Worm (Caenorhabditis elegans) whole organism, young adult: ENCODE data around the gene acr-12.

ENCODE experiments used
- B0019.2 ChIP-seq: fragments of 200-800 bp; sonication (Bioruptor generic); conservative IDR thresholded peaks from 2 replicates; pipeline ENCODE4 v1.3.6; 2022; ENCODE audit warnings: missing genetic modification reagents, missing genetic modification characterization, missing compliant biosample characterization
- B0035.1 ChIP-seq: sonication (generic microtip); optimal IDR thresholded peaks from 2 replicates; lab custom pipeline; 2016; ENCODE audit warnings: missing genetic modification characterization, mild to moderate bottlenecking, missing compliant biosample characterization, missing genotype, missing genetic modification reagents
- C06A6.2 ChIP-seq: fragments of 200-800 bp; sonication (Bioruptor generic); conservative IDR thresholded peaks from 2 replicates; pipeline ENCODE4 v1.3.6; 2022; ENCODE audit warnings: missing genetic modification characterization, missing compliant biosample characterization
- C17E4.6 ChIP-seq: fragments of 200-800 bp; sonication (Bioruptor generic); IDR thresholded peaks from 2 replicates; pipeline ENCODE4 v1.3.6; 2022; ENCODE audit warnings: missing genetic modification reagents, missing genetic modification characterization, missing compliant biosample characterization
- D2030.7 ChIP-seq: fragments of 200-800 bp; sonication (Bioruptor generic); IDR thresholded peaks from 2 replicates; pipeline ENCODE4 v1.3.6; 2022; ENCODE audit warnings: missing genetic modification reagents, missing genetic modification characterization, missing compliant biosample characterization
- F37B4.10 ChIP-seq: fragments of 200-800 bp; sonication (Bioruptor generic); IDR thresholded peaks from 2 replicates; pipeline ENCODE4 v1.3.6; 2022; ENCODE audit warnings: missing genetic modification characterization, missing compliant biosample characterization
- F39B2.1 ChIP-seq: fragments of 200-800 bp; sonication (Bioruptor generic); IDR thresholded peaks from 2 replicates; pipeline ENCODE4 v1.3.6; 2022; ENCODE audit warnings: missing genetic modification reagents, missing genetic modification characterization, missing compliant biosample characterization
- F57C9.4 ChIP-seq: sonication (generic microtip); optimal IDR thresholded peaks from 2 replicates; lab custom pipeline; 2017; ENCODE audit warnings: mild to moderate bottlenecking, missing genetic modification characterization, missing compliant biosample characterization
- K11D2.4 ChIP-seq: fragments of 200-800 bp; sonication (Bioruptor generic); IDR thresholded peaks from 2 replicates; pipeline ENCODE4 v1.3.6; 2022; ENCODE audit warnings: missing genetic modification reagents, missing genetic modification characterization, missing compliant biosample characterization
- Y53G8AR.9 ChIP-seq: fragments of 200-800 bp; sonication (Bioruptor generic); conservative IDR thresholded peaks from 2 replicates; pipeline ENCODE4 v1.3.6; 2022; ENCODE audit warnings: missing genetic modification reagents, missing genetic modification characterization, missing compliant biosample characterization
- Y67H2A.10 ChIP-seq: fragments of 200-800 bp; sonication (Bioruptor generic); conservative IDR thresholded peaks from 2 replicates; pipeline ENCODE4 v1.3.6; 2022; ENCODE audit warnings: missing genetic modification reagents, missing genetic modification characterization, missing compliant biosample characterization
- Y79H2A.3 ChIP-seq: fragments of 200-800 bp; sonication (Bioruptor generic); conservative IDR thresholded peaks from 2 replicates; pipeline ENCODE4 v1.3.6; 2022; ENCODE audit warnings: missing genetic modification reagents, missing genetic modification characterization, missing compliant biosample characterization
- ama-1 ChIP-seq, 3 experiments: fragments of 150-350 bp in 1 of 3; sonication (generic microtip) in 2 of 3; optimal IDR thresholded peaks; 2 replicates each; lab custom pipeline; 2014 to 2018; ENCODE audit warnings: missing biosample characterization in 2 of 3, missing genetic modification characterization in 2 of 3, missing genetic modification reagents in 2 of 3
- atf-7 ChIP-seq: sonication (generic microtip); optimal IDR thresholded peaks from 2 replicates; lab custom pipeline; 2017; ENCODE audit warnings: mild to moderate bottlenecking, missing genetic modification characterization, missing compliant biosample characterization
- bed-1 ChIP-seq: fragments of 200-800 bp; sonication (Bioruptor generic); IDR thresholded peaks from 2 replicates; pipeline ENCODE4 v1.3.6; 2022; ENCODE audit warnings: missing genetic modification reagents, missing genetic modification characterization, missing compliant biosample characterization
- bed-2 ChIP-seq: fragments of 200-800 bp; sonication (Bioruptor generic); IDR thresholded peaks from 2 replicates; pipeline ENCODE4 v1.3.6; 2022; ENCODE audit warnings: missing genetic modification reagents, missing genetic modification characterization, missing compliant biosample characterization
- ceh-40 ChIP-seq: fragments of 200-800 bp; sonication (Bioruptor generic); IDR thresholded peaks from 2 replicates; pipeline ENCODE4 v1.3.6; 2022; ENCODE audit warnings: missing genetic modification characterization, missing compliant biosample characterization
- ceh-79 ChIP-seq: sonication (generic microtip); optimal IDR thresholded peaks from 2 replicates; lab custom pipeline; 2017; ENCODE audit warnings: mild to moderate bottlenecking, missing genetic modification characterization, missing compliant biosample characterization
- ceh-91 ChIP-seq: fragments of 200-800 bp; sonication (Bioruptor generic); IDR thresholded peaks from 2 replicates; pipeline ENCODE4 v1.3.6; 2022; ENCODE audit warnings: missing genetic modification reagents, missing genetic modification characterization, missing compliant biosample characterization
- egl-18 ChIP-seq: fragments of 200-800 bp; sonication (Bioruptor generic); IDR thresholded peaks from 2 replicates; pipeline ENCODE4 v1.3.6; 2022; ENCODE audit warnings: missing genetic modification reagents, missing genetic modification characterization, missing compliant biosample characterization
- egl-44 ChIP-seq: fragments of 200-800 bp; sonication (Bioruptor generic); IDR thresholded peaks from 2 replicates; pipeline ENCODE4 v1.3.6; 2022; ENCODE audit warnings: missing genetic modification reagents, missing genetic modification characterization, missing compliant biosample characterization
- fkh-3 ChIP-seq: sonication (generic microtip); optimal IDR thresholded peaks from 2 replicates; lab custom pipeline; 2016; ENCODE audit warnings: mild to moderate bottlenecking, missing genetic modification characterization, missing compliant biosample characterization
- hmg-1.2 ChIP-seq: fragments of 200-800 bp; sonication (Bioruptor generic); IDR thresholded peaks from 2 replicates; pipeline ENCODE4 v1.3.6; 2022; ENCODE audit warnings: missing genetic modification reagents, missing genetic modification characterization, missing compliant biosample characterization
- hmg-20 ChIP-seq: fragments of 200-800 bp; sonication (Bioruptor generic); IDR thresholded peaks from 2 replicates; pipeline ENCODE4 v1.3.6; 2022; ENCODE audit warnings: missing genetic modification reagents, missing genetic modification characterization, missing compliant biosample characterization
- hsf-1 ChIP-seq: fragments of 200-800 bp; sonication (Bioruptor generic); IDR thresholded peaks from 2 replicates; pipeline ENCODE4 v1.3.6; 2022; ENCODE audit warnings: missing genetic modification reagents, missing genetic modification characterization, missing compliant biosample characterization
- let-526 ChIP-seq: fragments of 200-800 bp; sonication (Bioruptor generic); IDR thresholded peaks from 2 replicates; pipeline ENCODE4 v1.3.6; 2022; ENCODE audit warnings: missing genetic modification reagents, missing genetic modification characterization, missing compliant biosample characterization
- lin-40 ChIP-seq: sonication (generic microtip); optimal IDR thresholded peaks from 2 replicates; lab custom pipeline; 2016; ENCODE audit warnings: missing genetic modification characterization, mild to moderate bottlenecking, missing compliant biosample characterization, missing genotype, missing genetic modification reagents
- lsl-1 ChIP-seq: fragments of 200-800 bp; sonication (Bioruptor generic); optimal IDR thresholded peaks from 2 replicates; lab custom pipeline; 2018; ENCODE audit warnings: mild to moderate bottlenecking, missing genetic modification characterization, moderate library complexity, missing compliant biosample characterization
- lsy-27 ChIP-seq: sonication (generic microtip); optimal IDR thresholded peaks from 2 replicates; lab custom pipeline; 2017; ENCODE audit warnings: missing genetic modification characterization, mild to moderate bottlenecking, missing compliant biosample characterization, antibody characterized with exemption, missing genotype, borderline replicate concordance; ENCODE audit not compliant: insufficient read depth
- madf-3 ChIP-seq: fragments of 200-800 bp; sonication (Bioruptor generic); IDR thresholded peaks from 2 replicates; pipeline ENCODE4 v1.3.6; 2022; ENCODE audit warnings: missing genetic modification reagents, missing genetic modification characterization, missing compliant biosample characterization
- madf-8 ChIP-seq: fragments of 200-800 bp; sonication (Bioruptor generic); conservative IDR thresholded peaks from 2 replicates; pipeline ENCODE4 v1.3.6; 2022; ENCODE audit warnings: missing genetic modification reagents, missing genetic modification characterization, missing compliant biosample characterization
- nfya-2 ChIP-seq: fragments of 200-800 bp; sonication (Bioruptor generic); IDR thresholded peaks from 2 replicates; pipeline ENCODE4 v1.3.6; 2022; ENCODE audit warnings: missing genetic modification reagents, missing genetic modification characterization, missing compliant biosample characterization
- nfyb-1 ChIP-seq: fragments of 200-800 bp; sonication (Bioruptor generic); IDR thresholded peaks from 2 replicates; pipeline ENCODE4 v1.3.6; 2022; ENCODE audit warnings: missing genetic modification reagents, missing genetic modification characterization, missing compliant biosample characterization
- nhr-80 ChIP-seq: sonication (generic microtip); optimal IDR thresholded peaks from 2 replicates; lab custom pipeline; 2016; ENCODE audit warnings: missing genetic modification characterization, missing compliant biosample characterization
- rpc-1 ChIP-seq, 2 experiments: fragments of 150-350 bp in 1 of 2; sonication (generic microtip) in 1 of 2; optimal IDR thresholded peaks; 2 replicates each; lab custom pipeline; 2014 to 2018; ENCODE audit warnings: missing biosample characterization in 1 of 2, missing genetic modification characterization in 1 of 2, missing genetic modification reagents in 1 of 2, missing genotype in 1 of 2
- snpc-3.4 ChIP-seq: sonication (generic microtip); optimal IDR thresholded peaks from 2 replicates; lab custom pipeline; 2017; ENCODE audit warnings: missing genetic modification characterization, mild to moderate bottlenecking, missing compliant biosample characterization, antibody characterized with exemption, moderate library complexity, missing genotype, missing genetic modification reagents
- zim-3 ChIP-seq: sonication (generic microtip); optimal IDR thresholded peaks from 2 replicates; lab custom pipeline; 2017; ENCODE audit warnings: mild to moderate bottlenecking, missing genetic modification characterization, moderate library complexity, missing compliant biosample characterization
- ztf-26 ChIP-seq: sonication (generic microtip); optimal IDR thresholded peaks from 2 replicates; lab custom pipeline; 2017; ENCODE audit warnings: missing genetic modification characterization, missing compliant biosample characterization
- ztf-6 ChIP-seq: fragments of 200-800 bp; sonication (Bioruptor generic); IDR thresholded peaks from 2 replicates; pipeline ENCODE4 v1.3.6; 2022; ENCODE audit warnings: missing genetic modification reagents, missing genetic modification characterization, missing compliant biosample characterization

Gene acr-12

ce11 chrX:13541335-13541734, 8.7 kb downstream of the acr-12 start:
- TF ChIP-seq nfya-2 (GFP tag; lab: Robert Waterston, UW) (no peak), madf-3 (GFP tag; lab: Robert Waterston, UW) (no peak), C17E4.6 (no peak), snpc-3.4 (no peak), hmg-20 (no peak), Y79H2A.3 (GFP tag; lab: Robert Waterston, UW) (no peak), ama-1 (optimal IDR thresholded peaks at IDR 0.05; lab: Kevin White, UChicago) (peak; percentile 88), ama-1 (GFP tag; optimal IDR thresholded peaks at IDR 0.05; lab: Kevin White, UChicago) (no peak), lin-40 (tag; lab: Kevin White, UChicago) (peak; percentile 35), B0019.2 (GFP tag; lab: Robert Waterston, UW) (no peak), egl-18 (GFP tag; lab: Robert Waterston, UW) (no peak), B0035.1 (tag; lab: Kevin White, UChicago) (no peak), egl-44 (GFP tag; lab: Robert Waterston, UW) (no peak), nhr-80 (tag; lab: Kevin White, UChicago) (peak; percentile 21)

ce11 chrX:13542236-13542635, 9.6 kb downstream of the acr-12 start, which contains the start of gene cah-4:
cah-4 (plus strand) TSS chrX:13542574.
- TF ChIP-seq ceh-79 (tag; lab: Kevin White, UChicago) (no peak), hsf-1 (GFP tag; lab: Robert Waterston, UW) (no peak), F39B2.1 (GFP tag; lab: Robert Waterston, UW) (no peak), ama-1 (optimal IDR thresholded peaks at IDR 0.05; lab: Kevin White, UChicago) (peak; percentile 75), ama-1 (GFP tag; optimal IDR thresholded peaks at IDR 0.05; lab: Kevin White, UChicago) (no peak)
- TF ChIP-seq, all 124 proteins: peak for 1

ce11 chrX:13542757-13543156, 10.1 kb downstream of the acr-12 start:
- TF ChIP-seq hmg-1.2 (GFP tag; lab: Robert Waterston, UW): 0 out of 2 replicates have a peak, but pooled peaks have one; percentile 13
- no peak for TF ChIP-seq egl-44 (GFP tag; lab: Robert Waterston, UW)
- TF ChIP-seq nfyb-1 (GFP tag; lab: Robert Waterston, UW): 0 out of 2 replicates have a peak, but pooled peaks have one; percentile 31
- TF ChIP-seq ama-1 (optimal IDR thresholded peaks at IDR 0.05; lab: Kevin White, UChicago): peak; percentile 88
- no peak for TF ChIP-seq ama-1 (GFP tag; optimal IDR thresholded peaks at IDR 0.05; lab: Kevin White, UChicago)
- no peak for TF ChIP-seq F37B4.10
- no peak for TF ChIP-seq bed-2 (GFP tag; lab: Robert Waterston, UW)
- TF ChIP-seq rpc-1 (optimal IDR thresholded peaks at IDR 0.05; lab: Kevin White, UChicago): no peak
- TF ChIP-seq rpc-1 (tag; optimal IDR thresholded peaks at IDR 0.05; lab: Kevin White, UChicago): no peak

- TF ChIP-seq B0019.2 (GFP tag; lab: Robert Waterston, UW) (no peak), ztf-6 (GFP tag; lab: Robert Waterston, UW) (no peak), fkh-3 (peak; percentile 4), ama-1 (optimal IDR thresholded peaks at IDR 0.05; lab: Kevin White, UChicago) (peak; percentile 83), ama-1 (GFP tag; optimal IDR thresholded peaks at IDR 0.05; lab: Kevin White, UChicago) (no peak)
Measured at ce11 chrX:13543350-13543749, 10.7 kb downstream of the acr-12 start.

ce11 chrX:13544544-13545021, 11.9 kb downstream of the acr-12 start:
- TF ChIP-seq C06A6.2 (GFP tag; lab: Robert Waterston, UW) (0 out of 2 replicates have a peak, but pooled peaks have one; percentile 16), B0019.2 (GFP tag; lab: Robert Waterston, UW) (no peak), madf-8 (GFP tag; lab: Robert Waterston, UW) (no peak), zim-3 (tag; lab: Kevin White, UChicago) (peak; percentile 34), ceh-91 (no peak), ztf-26 (peak; percentile 54), Y67H2A.10 (no peak), K11D2.4 (GFP tag; lab: Robert Waterston, UW) (peak; percentile 36; the same call in 1 of the 2 replicates), bed-1 (GFP tag; lab: Robert Waterston, UW) (no peak), lsl-1 (no peak), D2030.7 (GFP tag; lab: Robert Waterston, UW) (no peak), let-526 (GFP tag; lab: Robert Waterston, UW) (no peak), ama-1 (optimal IDR thresholded peaks at IDR 0.05; lab: Kevin White, UChicago) (peak; percentile 76), ama-1 (GFP tag; optimal IDR thresholded peaks at IDR 0.05; lab: Kevin White, UChicago) (no peak), atf-7 (tag; lab: Kevin White, UChicago) (no peak), Y53G8AR.9 (GFP tag; lab: Robert Waterston, UW) (0 out of 2 replicates have a peak, but pooled peaks have one; percentile 70), F57C9.4 (tag; lab: Kevin White, UChicago) (no peak), ceh-40 (GFP tag; lab: Robert Waterston, UW) (no peak), lin-40 (tag; lab: Kevin White, UChicago) (peak; percentile 16), madf-3 (GFP tag; lab: Robert Waterston, UW) (0 out of 2 replicates have a peak, but pooled peaks have one; percentile 13), lsy-27 (tag; lab: Kevin White, UChicago) (no peak)
